Worm (Caenorhabditis elegans) whole organism, L1 larva: Measurements from ENCODE around the gene gbh-2.

Experiments
- C16A3.4 ChIP-seq: fragments of 150-350 bp; optimal IDR thresholded peaks from 2 replicates; lab custom pipeline; 2014; ENCODE audit warnings: missing biosample characterization, missing genetic modification characterization
- C34B4.2 ChIP-seq: sonication (generic microtip); optimal IDR thresholded peaks from 2 replicates; lab custom pipeline; 2017; ENCODE audit warnings: mild to moderate bottlenecking, missing genetic modification characterization, missing compliant biosample characterization
- F16B12.6 ChIP-seq: fragments of 150-350 bp; optimal IDR thresholded peaks from 2 replicates; lab custom pipeline; 2014; ENCODE audit warnings: missing biosample characterization, missing genetic modification characterization
- Y116A8C.19 ChIP-seq: sonication (generic microtip); optimal IDR thresholded peaks from 2 replicates; lab custom pipeline; 2016; ENCODE audit warnings: missing compliant biosample characterization, missing genetic modification characterization, borderline replicate concordance
- aha-1 ChIP-seq: fragments of 150-350 bp; optimal IDR thresholded peaks from 2 replicates; lab custom pipeline; 2014; ENCODE audit warnings: missing biosample characterization, missing genetic modification characterization
- aly-2 ChIP-seq: fragments of 150-350 bp; optimal IDR thresholded peaks from 2 replicates; lab custom pipeline; 2014; ENCODE audit warnings: missing biosample characterization, missing genetic modification characterization
- ama-1 ChIP-seq: fragments of 150-350 bp; optimal IDR thresholded peaks from 2 replicates; lab custom pipeline; 2014
- ceh-82 ChIP-seq, 3 experiments: fragments of 150-350 bp in 1 of 3; sonication (generic microtip) in 2 of 3; optimal IDR thresholded peaks; 2 replicates each; lab custom pipeline; 2014 to 2017; ENCODE audit warnings: missing biosample characterization in 3 of 3, missing genetic modification characterization in 3 of 3
- ceh-88 ChIP-seq: fragments of 200-800 bp; sonication (Bioruptor generic); IDR thresholded peaks from 2 replicates; pipeline ENCODE4 v1.3.6; 2022; ENCODE audit warnings: missing genetic modification characterization, missing compliant biosample characterization
- dpl-1 ChIP-seq, 3 experiments: fragments of 150-350 bp in 2 of 3; sonication (generic microtip) in 1 of 3; optimal IDR thresholded peaks; 2 replicates each; lab custom pipeline; 2014 to 2017; ENCODE audit warnings: missing biosample characterization in 3 of 3, missing genetic modification characterization in 3 of 3, missing genetic modification reagents in 3 of 3
- dsc-1 ChIP-seq: sonication (generic microtip); optimal IDR thresholded peaks from 2 replicates; lab custom pipeline; 2016; ENCODE audit warnings: mild to moderate bottlenecking, missing genetic modification characterization, missing compliant biosample characterization
- efl-1 ChIP-seq, 4 experiments: fragments of 150-350 bp; optimal IDR thresholded peaks in 3 of 4; peaks in 1 of 4; 1 replicate in 1 of 4; 2 replicates in 3 of 4; lab custom pipeline; 2014; ENCODE audit warnings: missing biosample characterization in 2 of 4, missing genetic modification characterization in 2 of 4, missing genetic modification reagents in 2 of 4
- egl-13 ChIP-seq: sonication (generic microtip); optimal IDR thresholded peaks from 2 replicates; lab custom pipeline; 2016; ENCODE audit warnings: missing genotype, missing genetic modification reagents, missing genetic modification characterization, missing compliant biosample characterization
- egl-27 ChIP-seq, 2 experiments: fragments of 150-350 bp in 1 of 2; sonication (generic microtip); optimal IDR thresholded peaks; 3 replicates each; lab custom pipeline; 2017 to 2018; ENCODE audit warnings: missing biosample characterization in 2 of 2, missing genetic modification characterization in 2 of 2, missing genetic modification reagents in 2 of 2
- elt-2 ChIP-seq: sonication (generic microtip); optimal IDR thresholded peaks from 2 replicates; lab custom pipeline; 2016; ENCODE audit warnings: missing genetic modification characterization, mild to moderate bottlenecking, inconsistent platforms, missing compliant biosample characterization, missing genetic modification reagents
- ets-5 ChIP-seq: fragments of 200-800 bp; sonication (Bioruptor generic); IDR thresholded peaks from 2 replicates; pipeline ENCODE4 v1.3.6; 2022; ENCODE audit warnings: missing genetic modification characterization, missing compliant biosample characterization
- fkh-10 ChIP-seq: sonication (generic microtip); optimal IDR thresholded peaks from 2 replicates; lab custom pipeline; 2017; ENCODE audit warnings: missing biosample characterization, missing genetic modification reagents, missing genetic modification characterization
- fkh-4 ChIP-seq: sonication (generic microtip); optimal IDR thresholded peaks from 2 replicates; lab custom pipeline; 2016; ENCODE audit warnings: missing compliant biosample characterization, missing genetic modification characterization, borderline replicate concordance
- fos-1 ChIP-seq: fragments of 150-350 bp; optimal IDR thresholded peaks from 2 replicates; lab custom pipeline; 2014; ENCODE audit warnings: missing biosample characterization, missing genetic modification characterization
- grh-1 ChIP-seq: fragments of 200-800 bp; sonication (Bioruptor generic); IDR thresholded peaks from 2 replicates; pipeline ENCODE4 v1.3.6; 2022; ENCODE audit warnings: missing genetic modification reagents, missing genetic modification characterization, missing compliant biosample characterization
- hlh-17 ChIP-seq: fragments of 200-800 bp; sonication (Bioruptor generic); optimal IDR thresholded peaks from 2 replicates; lab custom pipeline; 2018; ENCODE audit warnings: missing genetic modification characterization, mild to moderate bottlenecking, missing compliant biosample characterization, moderate library complexity, borderline replicate concordance
- hlh-4 ChIP-seq: sonication (generic microtip); optimal IDR thresholded peaks from 2 replicates; lab custom pipeline; 2016; ENCODE audit warnings: mild to moderate bottlenecking, missing genetic modification characterization, missing compliant biosample characterization
- hpl-2 ChIP-seq: fragments of 150-350 bp; optimal IDR thresholded peaks from 2 replicates; lab custom pipeline; 2014; ENCODE audit warnings: missing biosample characterization, missing genetic modification reagents, missing genetic modification characterization
- isw-1 ChIP-seq: fragments of 200-800 bp; sonication (Bioruptor generic); IDR thresholded peaks from 2 replicates; pipeline ENCODE4 v1.3.6; 2022; ENCODE audit warnings: missing genetic modification characterization, missing compliant biosample characterization
- lin-14 ChIP-seq: fragments of 200-800 bp; sonication (Bioruptor generic); optimal IDR thresholded peaks from 2 replicates; lab custom pipeline; 2018; ENCODE audit warnings: mild to moderate bottlenecking, missing genetic modification characterization, moderate library complexity, missing compliant biosample characterization
- lin-15B ChIP-seq: fragments of 150-350 bp; sonication (generic microtip); optimal IDR thresholded peaks from 3 replicates; lab custom pipeline; 2014; ENCODE audit warnings: missing biosample characterization, missing genetic modification characterization
- lin-35 ChIP-seq, 2 experiments: fragments of 150-350 bp; optimal IDR thresholded peaks; 2 replicates each; lab custom pipeline; 2014; ENCODE audit warnings: missing biosample characterization in 2 of 2, missing genetic modification characterization in 2 of 2, missing genetic modification reagents in 2 of 2
- lir-3 ChIP-seq: sonication (generic microtip); optimal IDR thresholded peaks from 2 replicates; lab custom pipeline; 2016; ENCODE audit warnings: mild to moderate bottlenecking, missing genetic modification characterization, moderate library complexity, missing compliant biosample characterization; ENCODE audit not compliant: poor library complexity
- mef-2 ChIP-seq: fragments of 150-350 bp; optimal IDR thresholded peaks from 2 replicates; lab custom pipeline; 2014; ENCODE audit warnings: missing biosample characterization, missing genetic modification characterization
- mep-1 ChIP-seq: fragments of 150-350 bp; optimal IDR thresholded peaks from 2 replicates; lab custom pipeline; 2014; ENCODE audit warnings: missing biosample characterization, missing genetic modification characterization
- nhr-11 ChIP-seq: fragments of 150-350 bp; optimal IDR thresholded peaks from 2 replicates; lab custom pipeline; 2014; ENCODE audit warnings: missing biosample characterization, missing genetic modification characterization
- nhr-12 ChIP-seq: sonication (generic microtip); optimal IDR thresholded peaks from 2 replicates; lab custom pipeline; 2017; ENCODE audit warnings: missing biosample characterization, missing genetic modification characterization
- nhr-20 ChIP-seq: sonication (generic microtip); optimal IDR thresholded peaks from 2 replicates; lab custom pipeline; 2016; ENCODE audit warnings: mild to moderate bottlenecking, missing genetic modification characterization, missing compliant biosample characterization
- nhr-237 ChIP-seq: fragments of 150-350 bp; optimal IDR thresholded peaks from 2 replicates; lab custom pipeline; 2014; ENCODE audit warnings: missing biosample characterization, missing genetic modification characterization
- nhr-28 ChIP-seq: fragments of 150-350 bp; optimal IDR thresholded peaks from 2 replicates; lab custom pipeline; 2014; ENCODE audit warnings: missing biosample characterization, missing genetic modification characterization
- nhr-47 ChIP-seq: sonication (generic microtip); optimal IDR thresholded peaks from 2 replicates; lab custom pipeline; 2016; ENCODE audit warnings: mild to moderate bottlenecking, missing genetic modification characterization, moderate library complexity, missing compliant biosample characterization
- nhr-76 ChIP-seq: sonication (generic microtip); optimal IDR thresholded peaks from 2 replicates; lab custom pipeline; 2017; ENCODE audit warnings: missing biosample characterization, missing genetic modification characterization
- nhr-84 ChIP-seq: sonication (generic microtip); optimal IDR thresholded peaks from 2 replicates; lab custom pipeline; 2017; ENCODE audit warnings: missing biosample characterization, missing genetic modification characterization
- nhr-90 ChIP-seq: sonication (generic microtip); optimal IDR thresholded peaks from 2 replicates; lab custom pipeline; 2016; ENCODE audit warnings: mild to moderate bottlenecking, missing genetic modification characterization, missing compliant biosample characterization; ENCODE audit not compliant: poor library complexity
- pag-3 ChIP-seq: sonication (generic microtip); optimal IDR thresholded peaks from 2 replicates; lab custom pipeline; 2017; ENCODE audit warnings: missing genetic modification characterization, mild to moderate bottlenecking, missing compliant biosample characterization, antibody characterized with exemption, borderline replicate concordance; ENCODE audit not compliant: insufficient read depth
- pax-3 ChIP-seq: fragments of 200-800 bp; sonication (Bioruptor generic); optimal IDR thresholded peaks from 2 replicates; lab custom pipeline; 2018; ENCODE audit warnings: mild to moderate bottlenecking, missing genetic modification characterization, moderate library complexity, missing compliant biosample characterization
- pqm-1 ChIP-seq: sonication (generic microtip); optimal IDR thresholded peaks from 3 replicates; lab custom pipeline; 2017; ENCODE audit warnings: missing biosample characterization, missing genetic modification characterization
- snpc-4 ChIP-seq: fragments of 150-350 bp; optimal IDR thresholded peaks from 2 replicates; lab custom pipeline; 2014; ENCODE audit warnings: missing biosample characterization, missing genetic modification characterization
- sptf-1 ChIP-seq: fragments of 150-350 bp; optimal IDR thresholded peaks from 2 replicates; lab custom pipeline; 2014; ENCODE audit warnings: missing biosample characterization, missing genetic modification characterization
- sup-37 ChIP-seq: fragments of 200-800 bp; sonication (Bioruptor generic); optimal IDR thresholded peaks from 2 replicates; lab custom pipeline; 2018; ENCODE audit warnings: mild to moderate bottlenecking, missing genetic modification characterization, missing compliant biosample characterization
- swsn-7 ChIP-seq: sonication (generic microtip); optimal IDR thresholded peaks from 2 replicates; lab custom pipeline; 2016; ENCODE audit warnings: missing genetic modification characterization, missing compliant biosample characterization
- tbx-2 ChIP-seq: sonication (generic microtip); optimal IDR thresholded peaks from 2 replicates; lab custom pipeline; 2016; ENCODE audit warnings: missing genetic modification characterization, missing compliant biosample characterization
- tlp-1 ChIP-seq: fragments of 150-350 bp; optimal IDR thresholded peaks from 2 replicates; lab custom pipeline; 2014; ENCODE audit warnings: missing biosample characterization, missing genetic modification characterization
- unc-130 ChIP-seq: fragments of 150-350 bp; optimal IDR thresholded peaks from 2 replicates; lab custom pipeline; 2017; ENCODE audit warnings: missing biosample characterization, missing genetic modification characterization, inconsistent platforms
- unc-30 ChIP-seq: sonication (generic microtip); optimal IDR thresholded peaks from 2 replicates; lab custom pipeline; 2017; ENCODE audit warnings: missing biosample characterization, missing genetic modification characterization
- unc-86 ChIP-seq: sonication (generic microtip); optimal IDR thresholded peaks from 2 replicates; lab custom pipeline; 2016; ENCODE audit warnings: missing genetic modification characterization, missing compliant biosample characterization
- vab-15 ChIP-seq: sonication (generic microtip); optimal IDR thresholded peaks from 2 replicates; lab custom pipeline; 2017; ENCODE audit warnings: missing genotype, mild to moderate bottlenecking, missing genetic modification characterization, missing compliant biosample characterization
- ztf-4 ChIP-seq: fragments of 150-350 bp; optimal IDR thresholded peaks from 2 replicates; lab custom pipeline; 2014; ENCODE audit warnings: missing biosample characterization, missing genetic modification characterization

gbh-2 gene

DNA sequence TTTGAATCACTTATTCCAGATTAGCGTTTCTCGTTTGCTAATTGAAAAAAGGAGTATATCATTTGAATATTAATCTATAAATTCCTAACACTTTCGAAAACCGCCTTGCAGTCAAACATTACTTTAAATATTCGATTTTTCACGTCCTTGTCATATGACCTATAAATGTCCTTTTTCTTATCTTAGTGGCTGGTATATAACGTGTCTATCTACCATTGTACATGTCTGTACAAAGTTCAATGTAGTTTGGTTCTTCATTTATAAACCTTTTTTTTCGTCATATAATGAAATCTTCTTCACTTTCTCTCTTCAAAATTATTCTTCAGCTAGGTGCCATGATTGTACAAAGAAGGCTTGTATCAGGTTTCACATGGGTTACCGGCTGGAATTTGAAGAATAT lies at the start of gene gbh-2:
Gene gbh-2, plus strand, starts transcription at position 277 of the 400 bp plus-strand sequence.
- TF ChIP-seq fos-1 (tag; lab: Kevin White, UChicago) = no peak
- TF ChIP-seq dsc-1 = no peak
- peak; percentile 90 for TF ChIP-seq nhr-20 (tag; lab: Kevin White, UChicago)
- no peak for TF ChIP-seq pqm-1 (tag; lab: Kevin White, UChicago)
- TF ChIP-seq ama-1 (lab: Kevin White, UChicago) = no peak
- no peak for TF ChIP-seq swsn-7
- TF ChIP-seq hlh-17 (GFP tag; lab: Kevin White, UChicago) = no peak
- TF ChIP-seq C16A3.4 = no peak
- TF ChIP-seq nhr-11 (tag; lab: Kevin White, UChicago) = no peak
- TF ChIP-seq sup-37 (GFP tag; lab: Kevin White, UChicago) = no peak
- TF ChIP-seq ceh-88 (GFP tag; lab: Robert Waterston, UW) = no peak
- TF ChIP-seq pax-3 = no peak
- no peak for TF ChIP-seq pag-3 (tag; lab: Kevin White, UChicago)
- no peak for TF ChIP-seq fkh-10 (GFP tag; lab: Kevin White, UChicago)
- TF ChIP-seq nhr-76 = no peak
- TF ChIP-seq hpl-2 (GFP tag; lab: Kevin White, UChicago) = no peak
- TF ChIP-seq snpc-4 = no peak
- TF ChIP-seq egl-13 (tag; lab: Kevin White, UChicago) = no peak
- TF ChIP-seq unc-30 (tag; lab: Kevin White, UChicago) = no peak
- peak; percentile 21 for TF ChIP-seq tbx-2 (tag; lab: Kevin White, UChicago)
- no peak for TF ChIP-seq C34B4.2 (tag; lab: Kevin White, UChicago)
- TF ChIP-seq sptf-1 (tag; lab: Kevin White, UChicago) = no peak
- peak; percentile 25 for TF ChIP-seq nhr-47 (tag; lab: Kevin White, UChicago)
- TF ChIP-seq mep-1 (tag; lab: Kevin White, UChicago) = no peak
- no peak for TF ChIP-seq unc-130 (tag; lab: Kevin White, UChicago)
- TF ChIP-seq isw-1 (GFP tag; lab: Robert Waterston, UW) = no peak
- TF ChIP-seq nhr-84 (tag; lab: Kevin White, UChicago) = no peak
- TF ChIP-seq lin-14 (GFP tag; lab: Kevin White, UChicago) = peak; percentile 59
- TF ChIP-seq lin-15B = no peak
- no peak for TF ChIP-seq ceh-82 (tag; optimal IDR thresholded peaks at IDR 0.05; lab: Kevin White, UChicago)
- TF ChIP-seq nhr-237 (tag; lab: Kevin White, UChicago) = no peak
- no peak for TF ChIP-seq efl-1 (optimal IDR thresholded peaks at IDR 0.05; lab: Kevin White, UChicago)
- TF ChIP-seq efl-1 (GFP tag; optimal IDR thresholded peaks at IDR 0.05 in 1 of 2; lab: Kevin White, UChicago) = peak in 1 of 2 experiments; percentile 79
- no peak for TF ChIP-seq nhr-12
- no peak for TF ChIP-seq mef-2 (tag; lab: Kevin White, UChicago)
- no peak for TF ChIP-seq F16B12.6
- no peak for TF ChIP-seq ztf-4
- TF ChIP-seq nhr-90 = peak; percentile 44
- TF ChIP-seq vab-15 (tag; lab: Kevin White, UChicago) = no peak
- no peak for TF ChIP-seq tlp-1
- no peak for TF ChIP-seq aly-2 (tag; lab: Kevin White, UChicago)
- TF ChIP-seq ets-5 (GFP tag; lab: Robert Waterston, UW) = no peak
- TF ChIP-seq nhr-28 (tag; lab: Kevin White, UChicago) = no peak
- TF ChIP-seq grh-1 (GFP tag; lab: Robert Waterston, UW) = no peak
- TF ChIP-seq dpl-1 (GFP tag; optimal IDR thresholded peaks at IDR 0.05; lab: Kevin White, UChicago) = no peak
- no peak for TF ChIP-seq aha-1 (tag; lab: Kevin White, UChicago)
- no peak for TF ChIP-seq Y116A8C.19 (tag; lab: Kevin White, UChicago)
- TF ChIP-seq unc-86 (tag; lab: Kevin White, UChicago) = no peak
- peak in 1 of 2 experiments; percentile 72 for TF ChIP-seq lin-35 (GFP tag; optimal IDR thresholded peaks at IDR 0.05; lab: Kevin White, UChicago)
- no peak for TF ChIP-seq fkh-4 (tag; lab: Kevin White, UChicago)
- TF ChIP-seq hlh-4 = no peak
- no peak for TF ChIP-seq egl-27 (tag; optimal IDR thresholded peaks at IDR 0.05; lab: Kevin White, UChicago)
- peak; percentile 89 for TF ChIP-seq elt-2 (tag; lab: Kevin White, UChicago)
- TF ChIP-seq lir-3 (tag; lab: Kevin White, UChicago) = no peak
